Worm (Caenorhabditis elegans): ENCODE results near the gene Y41E3.13.
A peak's percentile ranks its signal among the peaks of the same experiment; 100 is the strongest.

ce11 chrIV:15020958-15021357, 37.1 kb upstream of the Y41E3.13 start:
- no peak for TF ChIP-seq egl-27 (tag; optimal IDR thresholded peaks at IDR 0.05)
- no peak for TF ChIP-seq pqm-1 (tag; optimal IDR thresholded peaks at IDR 0.05)
- TF ChIP-seq nhr-47 (tag; optimal IDR thresholded peaks at IDR 0.05) = peak; percentile 29
- no peak for TF ChIP-seq ceh-90 (tag; optimal IDR thresholded peaks at IDR 0.05)
- no peak for TF ChIP-seq lin-15B (tag; optimal IDR thresholded peaks at IDR 0.05)
- TF ChIP-seq ztf-11 (tag; optimal IDR thresholded peaks at IDR 0.05) = no peak
- TF ChIP-seq elt-2 (tag; optimal IDR thresholded peaks at IDR 0.05) = no peak
- no peak for TF ChIP-seq zag-1 (tag; optimal IDR thresholded peaks at IDR 0.05)
- TF ChIP-seq efl-1 (optimal IDR thresholded peaks at IDR 0.05) = peak; percentile 12 to 34
- TF ChIP-seq efl-1 (GFP tag; optimal IDR thresholded peaks at IDR 0.05 in 1 of 2) = peak in 1 of 2 experiments; percentile 19
- no peak for TF ChIP-seq jun-1 (tag; optimal IDR thresholded peaks at IDR 0.05)
- TF ChIP-seq fkh-8 (tag; optimal IDR thresholded peaks at IDR 0.05) = peak; percentile 75
